Worm (Caenorhabditis elegans) whole organism, L1 larva: ENCODE measurements around the gene clec-149.

ENCODE experiments used
- lir-3 ChIP-seq: sonication (generic microtip); optimal IDR thresholded peaks from 2 replicates; lab custom pipeline; 2016; ENCODE audit warnings: mild to moderate bottlenecking, missing genetic modification characterization, moderate library complexity, missing compliant biosample characterization; ENCODE audit not compliant: poor library complexity
- nhr-237 ChIP-seq: fragments of 150-350 bp; optimal IDR thresholded peaks from 2 replicates; lab custom pipeline; 2014; ENCODE audit warnings: missing biosample characterization, missing genetic modification characterization
- zag-1 ChIP-seq: fragments of 150-350 bp; optimal IDR thresholded peaks from 2 replicates; lab custom pipeline; 2014; ENCODE audit warnings: missing biosample characterization, missing genetic modification characterization

- TF ChIP-seq zag-1 (tag; lab: Kevin White, UChicago) (no peak), nhr-237 (tag; lab: Kevin White, UChicago) (no peak), lir-3 (tag; lab: Kevin White, UChicago) (no peak)
These were observed 2.2 kb downstream of the clec-149 start for ce11 chrIII:825256-825655.
